Worm (Caenorhabditis elegans): Measurements from ENCODE around the gene fil-2.

The fil-2 gene

ce11 chrV:6277178-6277834 is 1.5 kb upstream of the fil-2 start:
- TF ChIP-seq nhr-43 (tag; optimal IDR thresholded peaks at IDR 0.05; ENCODE audit: poor library complexity, severe bottlenecking) (peak; percentile 21), nhr-25 (tag; optimal IDR thresholded peaks at IDR 0.05) (peak; percentile 41), jun-1 (tag; optimal IDR thresholded peaks at IDR 0.05) (peak; percentile 20), ama-1 (optimal IDR thresholded peaks at IDR 0.05) (peak; percentile 2), nhr-77 (tag; optimal IDR thresholded peaks at IDR 0.05) (no peak)

DNA sequence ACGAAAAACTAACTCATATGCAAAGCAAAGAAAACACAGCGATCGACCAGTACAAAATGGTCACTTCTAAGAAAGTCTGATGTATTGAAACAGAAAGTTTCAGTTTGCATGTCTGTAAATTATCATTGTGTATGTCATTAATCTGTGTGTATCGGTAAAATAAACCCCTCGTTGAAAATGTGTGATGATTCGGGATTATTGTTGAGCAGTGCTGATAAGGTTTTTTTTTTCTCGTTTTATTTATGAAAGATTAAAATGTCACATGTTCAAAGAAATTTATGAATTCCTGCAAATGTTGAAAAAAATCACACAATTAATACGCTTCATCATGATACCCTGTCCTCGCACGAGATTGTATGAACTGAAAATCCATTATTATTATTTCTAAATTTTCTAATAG is 1.2 kb downstream of the fil-2 start:
- TF ChIP-seq mml-1 (tag; optimal IDR thresholded peaks at IDR 0.05), result no peak
- peak; percentile 77 for TF ChIP-seq pqm-1 (tag; optimal IDR thresholded peaks at IDR 0.05)
- TF ChIP-seq ceh-9 (tag; optimal IDR thresholded peaks at IDR 0.05), result no peak
- no peak for TF ChIP-seq zag-1 (tag; optimal IDR thresholded peaks at IDR 0.05)
- peak; percentile 64 for TF ChIP-seq elt-2 (tag; optimal IDR thresholded peaks at IDR 0.05)

ce11 chrV:6281175-6281574 is 2.3 kb downstream of the fil-2 start, which contains the start of the genes K12B6.4 and spe-49:
Gene K12B6.4 (minus strand): TSS chrV:6281275.
Gene spe-49 (plus strand): TSS chrV:6281359.
- no peak for TF ChIP-seq sea-2 (GFP tag; optimal IDR thresholded peaks at IDR 0.05)
- TF ChIP-seq nhr-67 (tag; optimal IDR thresholded peaks at IDR 0.05), result no peak
- no peak for TF ChIP-seq elt-1 (tag; optimal IDR thresholded peaks at IDR 0.05)
- no peak for TF ChIP-seq nhr-28 (tag; optimal IDR thresholded peaks at IDR 0.05)
- no peak for TF ChIP-seq nhr-76 (tag; optimal IDR thresholded peaks at IDR 0.05)
- TF ChIP-seq nhr-237 (tag; optimal IDR thresholded peaks at IDR 0.05), result no peak
- no peak for TF ChIP-seq ama-1 (optimal IDR thresholded peaks at IDR 0.05)
- no peak for TF ChIP-seq ceh-82 (tag; optimal IDR thresholded peaks at IDR 0.05)
- TF ChIP-seq skn-1 (tag; optimal IDR thresholded peaks at IDR 0.05), result no peak
- no peak for TF ChIP-seq jun-1 (tag; optimal IDR thresholded peaks at IDR 0.05)
- TF ChIP-seq ceh-28 (tag; optimal IDR thresholded peaks at IDR 0.05), result no peak
- TF ChIP-seq nhr-23 (tag; optimal IDR thresholded peaks at IDR 0.05), result no peak
- no peak for TF ChIP-seq lin-15B (tag; optimal IDR thresholded peaks at IDR 0.05)
- TF ChIP-seq tbx-2 (tag; optimal IDR thresholded peaks at IDR 0.05), result no peak
- TF ChIP-seq nhr-25 (tag; optimal IDR thresholded peaks at IDR 0.05), result no peak
- TF ChIP-seq hmg-11 (tag; optimal IDR thresholded peaks at IDR 0.05), result no peak
- TF ChIP-seq egl-27 (tag; optimal IDR thresholded peaks at IDR 0.05), result no peak

DNA sequence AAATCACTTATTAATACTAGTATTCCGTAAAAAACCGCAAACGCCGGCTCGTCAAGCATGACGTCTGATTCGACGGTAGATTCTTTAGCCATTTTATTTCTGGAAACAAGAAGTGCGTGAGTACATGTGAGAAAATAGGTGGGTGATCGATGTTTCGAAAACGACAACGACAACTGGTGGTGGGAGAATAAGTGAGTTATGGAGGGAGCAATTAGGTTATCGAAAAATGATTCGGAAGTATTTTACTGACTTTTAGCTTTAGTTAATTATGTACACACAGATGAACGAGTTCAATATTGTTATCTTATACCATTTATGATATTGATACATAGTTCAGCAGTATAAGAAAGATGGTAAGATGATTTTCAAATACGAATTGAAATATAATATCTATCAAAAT is 7.5 kb downstream of the fil-2 start, which contains the start of gene srn-1:
srn-1 (minus strand) TSS at position 101 of the 400 bp plus-strand sequence.
- no peak for TF ChIP-seq nfya-1 (tag; optimal IDR thresholded peaks at IDR 0.05; ENCODE audit: insufficient read depth)

ce11 chrV:6288607-6289006 is 9.8 kb downstream of the fil-2 start, which contains the start of gene K12B6.11:
Gene K12B6.11 (plus strand): TSS chrV:6288907.
- TF ChIP-seq mdl-1 (tag; optimal IDR thresholded peaks at IDR 0.05), result no peak
- no peak for TF ChIP-seq elt-3 (tag; optimal IDR thresholded peaks at IDR 0.05)
- no peak for TF ChIP-seq elt-1 (tag; optimal IDR thresholded peaks at IDR 0.05)
- no peak for TF ChIP-seq nhr-25 (tag; optimal IDR thresholded peaks at IDR 0.05)
- no peak for TF ChIP-seq lin-15B (tag; optimal IDR thresholded peaks at IDR 0.05)
- no peak for TF ChIP-seq zag-1 (tag; optimal IDR thresholded peaks at IDR 0.05)

- no peak for TF ChIP-seq nhr-12 (tag; optimal IDR thresholded peaks at IDR 0.05)
- TF ChIP-seq pha-4 (tag; optimal IDR thresholded peaks at IDR 0.05), result peak; percentile 13
- peak; percentile 78 for TF ChIP-seq elt-2 (tag; optimal IDR thresholded peaks at IDR 0.05)
- no peak for TF ChIP-seq tbx-2 (tag; optimal IDR thresholded peaks at IDR 0.05)
- no peak for TF ChIP-seq mdl-1 (tag; optimal IDR thresholded peaks at IDR 0.05)
- no peak for TF ChIP-seq aly-2 (tag; optimal IDR thresholded peaks at IDR 0.05)
- TF ChIP-seq zag-1 (tag; optimal IDR thresholded peaks at IDR 0.05), result no peak
- TF ChIP-seq ztf-11 (tag; optimal IDR thresholded peaks at IDR 0.05), result no peak
- TF ChIP-seq ceh-16 (tag; optimal IDR thresholded peaks at IDR 0.05), result no peak
- TF ChIP-seq daf-12 (tag; optimal IDR thresholded peaks at IDR 0.05), result no peak
- no peak for TF ChIP-seq nhr-77 (tag; optimal IDR thresholded peaks at IDR 0.05)
- TF ChIP-seq egl-27 (tag; optimal IDR thresholded peaks at IDR 0.05), result no peak
- no peak for TF ChIP-seq fkh-10 (GFP tag; optimal IDR thresholded peaks at IDR 0.05)
- TF ChIP-seq nhr-237 (tag; optimal IDR thresholded peaks at IDR 0.05), result no peak
- no peak for TF ChIP-seq sea-2 (GFP tag; optimal IDR thresholded peaks at IDR 0.05)
- TF ChIP-seq lin-15B (tag; optimal IDR thresholded peaks at IDR 0.05), result no peak
These were observed 12.5 kb downstream of the fil-2 start for ce11 chrV:6291301-6291700.
